Worm (Caenorhabditis elegans) whole organism, L1 larva: ENCODE results near the gene flap-1.
A peak's percentile ranks its signal among the peaks of the same experiment; 100 is the strongest.

ENCODE experiments used
- C16A3.4 ChIP-seq: fragments of 150-350 bp; optimal IDR thresholded peaks from 2 replicates; lab custom pipeline; 2014; ENCODE audit warnings: missing biosample characterization, missing genetic modification characterization
- C34B4.2 ChIP-seq: sonication (generic microtip); optimal IDR thresholded peaks from 2 replicates; lab custom pipeline; 2017; ENCODE audit warnings: mild to moderate bottlenecking, missing genetic modification characterization, missing compliant biosample characterization
- F16B12.6 ChIP-seq: fragments of 150-350 bp; optimal IDR thresholded peaks from 2 replicates; lab custom pipeline; 2014; ENCODE audit warnings: missing biosample characterization, missing genetic modification characterization
- Y116A8C.19 ChIP-seq: sonication (generic microtip); optimal IDR thresholded peaks from 2 replicates; lab custom pipeline; 2016; ENCODE audit warnings: missing compliant biosample characterization, missing genetic modification characterization, borderline replicate concordance
- aha-1 ChIP-seq: fragments of 150-350 bp; optimal IDR thresholded peaks from 2 replicates; lab custom pipeline; 2014; ENCODE audit warnings: missing biosample characterization, missing genetic modification characterization
- ama-1 ChIP-seq: fragments of 150-350 bp; optimal IDR thresholded peaks from 2 replicates; lab custom pipeline; 2014
- blmp-1 ChIP-seq: fragments of 150-350 bp; optimal IDR thresholded peaks from 2 replicates; lab custom pipeline; 2014; ENCODE audit warnings: missing biosample characterization, missing genetic modification characterization
- ceh-63 ChIP-seq: fragments of 200-800 bp; sonication (Bioruptor generic); optimal IDR thresholded peaks from 2 replicates; lab custom pipeline; 2018; ENCODE audit warnings: mild to moderate bottlenecking, missing genetic modification characterization, missing compliant biosample characterization
- ceh-8 ChIP-seq: fragments of 200-800 bp; sonication (Bioruptor generic); optimal IDR thresholded peaks from 2 replicates; lab custom pipeline; 2018; ENCODE audit warnings: mild to moderate bottlenecking, missing genetic modification characterization, moderate library complexity, missing compliant biosample characterization
- ceh-88 ChIP-seq: fragments of 200-800 bp; sonication (Bioruptor generic); IDR thresholded peaks from 2 replicates; pipeline ENCODE4 v1.3.6; 2022; ENCODE audit warnings: missing genetic modification characterization, missing compliant biosample characterization
- ceh-90 ChIP-seq: sonication (generic microtip); optimal IDR thresholded peaks from 2 replicates; lab custom pipeline; 2016; ENCODE audit warnings: missing genetic modification characterization, missing compliant biosample characterization
- efl-1 ChIP-seq, 4 experiments: fragments of 150-350 bp; optimal IDR thresholded peaks in 3 of 4; peaks in 1 of 4; 1 replicate in 1 of 4; 2 replicates in 3 of 4; lab custom pipeline; 2014; ENCODE audit warnings: missing biosample characterization in 2 of 4, missing genetic modification characterization in 2 of 4, missing genetic modification reagents in 2 of 4
- efl-3 ChIP-seq: fragments of 200-800 bp; sonication (Bioruptor generic); optimal IDR thresholded peaks from 2 replicates; lab custom pipeline; 2018; ENCODE audit warnings: mild to moderate bottlenecking, missing genetic modification characterization, missing compliant biosample characterization
- egl-27 ChIP-seq, 2 experiments: fragments of 150-350 bp in 1 of 2; sonication (generic microtip); optimal IDR thresholded peaks; 3 replicates each; lab custom pipeline; 2017 to 2018; ENCODE audit warnings: missing biosample characterization in 2 of 2, missing genetic modification characterization in 2 of 2, missing genetic modification reagents in 2 of 2
- fkh-10 ChIP-seq: sonication (generic microtip); optimal IDR thresholded peaks from 2 replicates; lab custom pipeline; 2017; ENCODE audit warnings: missing biosample characterization, missing genetic modification reagents, missing genetic modification characterization
- fkh-4 ChIP-seq: sonication (generic microtip); optimal IDR thresholded peaks from 2 replicates; lab custom pipeline; 2016; ENCODE audit warnings: missing compliant biosample characterization, missing genetic modification characterization, borderline replicate concordance
- fkh-8 ChIP-seq: sonication (generic microtip); optimal IDR thresholded peaks from 2 replicates; lab custom pipeline; 2016; ENCODE audit warnings: mild to moderate bottlenecking, missing genetic modification characterization, missing compliant biosample characterization
- fos-1 ChIP-seq: fragments of 150-350 bp; optimal IDR thresholded peaks from 2 replicates; lab custom pipeline; 2014; ENCODE audit warnings: missing biosample characterization, missing genetic modification characterization
- grh-1 ChIP-seq: fragments of 200-800 bp; sonication (Bioruptor generic); IDR thresholded peaks from 2 replicates; pipeline ENCODE4 v1.3.6; 2022; ENCODE audit warnings: missing genetic modification reagents, missing genetic modification characterization, missing compliant biosample characterization
- hlh-17 ChIP-seq: fragments of 200-800 bp; sonication (Bioruptor generic); optimal IDR thresholded peaks from 2 replicates; lab custom pipeline; 2018; ENCODE audit warnings: missing genetic modification characterization, mild to moderate bottlenecking, missing compliant biosample characterization, moderate library complexity, borderline replicate concordance
- hlh-4 ChIP-seq: sonication (generic microtip); optimal IDR thresholded peaks from 2 replicates; lab custom pipeline; 2016; ENCODE audit warnings: mild to moderate bottlenecking, missing genetic modification characterization, missing compliant biosample characterization
- irx-1 ChIP-seq: sonication (generic microtip); optimal IDR thresholded peaks from 2 replicates; lab custom pipeline; 2016; ENCODE audit warnings: missing genetic modification characterization, missing compliant biosample characterization
- lin-13 ChIP-seq: fragments of 150-350 bp; optimal IDR thresholded peaks from 2 replicates; lab custom pipeline; 2014; ENCODE audit warnings: missing biosample characterization, missing genetic modification reagents, missing genetic modification characterization
- lin-14 ChIP-seq: fragments of 200-800 bp; sonication (Bioruptor generic); optimal IDR thresholded peaks from 2 replicates; lab custom pipeline; 2018; ENCODE audit warnings: mild to moderate bottlenecking, missing genetic modification characterization, moderate library complexity, missing compliant biosample characterization
- lin-15B ChIP-seq: fragments of 150-350 bp; sonication (generic microtip); optimal IDR thresholded peaks from 3 replicates; lab custom pipeline; 2014; ENCODE audit warnings: missing biosample characterization, missing genetic modification characterization
- lir-3 ChIP-seq: sonication (generic microtip); optimal IDR thresholded peaks from 2 replicates; lab custom pipeline; 2016; ENCODE audit warnings: mild to moderate bottlenecking, missing genetic modification characterization, moderate library complexity, missing compliant biosample characterization; ENCODE audit not compliant: poor library complexity
- mab-9 ChIP-seq: fragments of 200-800 bp; sonication (Bioruptor generic); IDR thresholded peaks from 2 replicates; pipeline ENCODE4 v1.3.6; 2022; ENCODE audit warnings: missing genetic modification reagents, missing genetic modification characterization, missing compliant biosample characterization
- nhr-11 ChIP-seq: fragments of 150-350 bp; optimal IDR thresholded peaks from 2 replicates; lab custom pipeline; 2014; ENCODE audit warnings: missing biosample characterization, missing genetic modification characterization
- nhr-237 ChIP-seq: fragments of 150-350 bp; optimal IDR thresholded peaks from 2 replicates; lab custom pipeline; 2014; ENCODE audit warnings: missing biosample characterization, missing genetic modification characterization
- nhr-90 ChIP-seq: sonication (generic microtip); optimal IDR thresholded peaks from 2 replicates; lab custom pipeline; 2016; ENCODE audit warnings: mild to moderate bottlenecking, missing genetic modification characterization, missing compliant biosample characterization; ENCODE audit not compliant: poor library complexity
- pag-3 ChIP-seq: sonication (generic microtip); optimal IDR thresholded peaks from 2 replicates; lab custom pipeline; 2017; ENCODE audit warnings: missing genetic modification characterization, mild to moderate bottlenecking, missing compliant biosample characterization, antibody characterized with exemption, borderline replicate concordance; ENCODE audit not compliant: insufficient read depth
- pqm-1 ChIP-seq: sonication (generic microtip); optimal IDR thresholded peaks from 3 replicates; lab custom pipeline; 2017; ENCODE audit warnings: missing biosample characterization, missing genetic modification characterization
- snpc-4 ChIP-seq: fragments of 150-350 bp; optimal IDR thresholded peaks from 2 replicates; lab custom pipeline; 2014; ENCODE audit warnings: missing biosample characterization, missing genetic modification characterization
- snu-23 ChIP-seq: sonication (generic microtip); optimal IDR thresholded peaks from 2 replicates; lab custom pipeline; 2016; ENCODE audit warnings: missing genetic modification characterization, missing compliant biosample characterization
- sox-4 ChIP-seq: sonication (generic microtip); optimal IDR thresholded peaks from 2 replicates; lab custom pipeline; 2016; ENCODE audit warnings: missing genetic modification characterization, missing compliant biosample characterization
- swsn-7 ChIP-seq: sonication (generic microtip); optimal IDR thresholded peaks from 2 replicates; lab custom pipeline; 2016; ENCODE audit warnings: missing genetic modification characterization, missing compliant biosample characterization
- unc-86 ChIP-seq: sonication (generic microtip); optimal IDR thresholded peaks from 2 replicates; lab custom pipeline; 2016; ENCODE audit warnings: missing genetic modification characterization, missing compliant biosample characterization
- unc-98 ChIP-seq: fragments of 200-800 bp; sonication (Bioruptor generic); IDR thresholded peaks from 2 replicates; pipeline ENCODE4 v1.3.6; 2022; ENCODE audit warnings: missing genetic modification characterization, missing compliant biosample characterization
- xbp-1 ChIP-seq: sonication (generic microtip); optimal IDR thresholded peaks from 2 replicates; lab custom pipeline; 2016; ENCODE audit warnings: missing genetic modification characterization, missing compliant biosample characterization
- zip-4 ChIP-seq: fragments of 200-800 bp; sonication (Bioruptor generic); optimal IDR thresholded peaks from 2 replicates; lab custom pipeline; 2018; ENCODE audit warnings: mild to moderate bottlenecking, missing genetic modification characterization, moderate library complexity, missing compliant biosample characterization
- ztf-11 ChIP-seq, 2 experiments: sonication (generic microtip); optimal IDR thresholded peaks; 2 replicates each; lab custom pipeline; 2016 to 2017; ENCODE audit warnings: missing genetic modification characterization in 2 of 2, missing biosample characterization in 1 of 2, missing compliant biosample characterization in 1 of 2

The flap-1 gene

ce11 chrIII:6887574-6887973 is 41.1 kb downstream of the flap-1 start (continued):
- TF ChIP-seq ceh-88 (GFP tag; lab: Robert Waterston, UW), result no peak
- peak; percentile 37 for TF ChIP-seq fkh-10
- TF ChIP-seq sox-4 (tag; lab: Kevin White, UChicago), result no peak
- no peak for TF ChIP-seq C34B4.2
- TF ChIP-seq unc-86, result peak; percentile 29
- TF ChIP-seq grh-1, result peak; percentile 20; the same call in 1 of the 2 replicates
- peak; percentile 70 for TF ChIP-seq swsn-7 (tag; lab: Kevin White, UChicago)
- no peak for TF ChIP-seq hlh-4
- TF ChIP-seq zip-4 (GFP tag; lab: Kevin White, UChicago), result no peak
- peak; percentile 55 for TF ChIP-seq fos-1 (tag; lab: Kevin White, UChicago)
- TF ChIP-seq C16A3.4 (tag; lab: Kevin White, UChicago), result peak; percentile 70
- TF ChIP-seq ceh-90, result no peak
- no peak for TF ChIP-seq ztf-11 (tag; optimal IDR thresholded peaks at IDR 0.05; lab: Kevin White, UChicago)
- peak; percentile 62 for TF ChIP-seq lir-3
- TF ChIP-seq nhr-237 (tag; lab: Kevin White, UChicago), result peak; percentile 6
- peak; percentile 50 to 71 for TF ChIP-seq efl-1 (optimal IDR thresholded peaks at IDR 0.05; lab: Kevin White, UChicago)
- TF ChIP-seq efl-1 (GFP tag; optimal IDR thresholded peaks at IDR 0.05 in 1 of 2; lab: Kevin White, UChicago), result peak; percentile 60 to 96
- no peak for TF ChIP-seq pqm-1 (tag; lab: Kevin White, UChicago)
- peak in 1 of 2 experiments; percentile 5 for TF ChIP-seq egl-27 (tag; optimal IDR thresholded peaks at IDR 0.05; lab: Kevin White, UChicago)
- no peak for TF ChIP-seq aha-1
- TF ChIP-seq F16B12.6 (tag; lab: Kevin White, UChicago), result peak; percentile 59
- no peak for TF ChIP-seq fkh-4
- no peak for TF ChIP-seq hlh-17
- no peak for TF ChIP-seq ceh-63 (GFP tag; lab: Kevin White, UChicago)
- no peak for TF ChIP-seq mab-9 (GFP tag; lab: Robert Waterston, UW)
- TF ChIP-seq ama-1 (lab: Kevin White, UChicago), result no peak
- no peak for TF ChIP-seq nhr-11 (tag; lab: Kevin White, UChicago)
- TF ChIP-seq blmp-1 (tag; lab: Kevin White, UChicago), result no peak
- TF ChIP-seq xbp-1, result peak; percentile 56
- TF ChIP-seq lin-15B (tag; lab: Kevin White, UChicago), result peak; percentile 5
- peak; percentile 36; the same call in 1 of the 2 replicates for TF ChIP-seq unc-98 (GFP tag; lab: Robert Waterston, UW)
- no peak for TF ChIP-seq pag-3
- TF ChIP-seq lin-14, result peak; percentile 58
- TF ChIP-seq snu-23 (GFP tag; lab: Kevin White, UChicago), result peak; percentile 81

ce11 chrIII:6885889-6886288 is 42.7 kb downstream of the flap-1 start:
- TF ChIP-seq sox-4 (tag; lab: Kevin White, UChicago) (no peak), lin-14 (no peak), snpc-4 (no peak), Y116A8C.19 (tag; lab: Kevin White, UChicago) (no peak), efl-3 (no peak), nhr-90 (tag; lab: Kevin White, UChicago) (no peak), ztf-11 (tag; optimal IDR thresholded peaks at IDR 0.05; lab: Kevin White, UChicago) (no peak), mab-9 (GFP tag; lab: Robert Waterston, UW) (no peak), fkh-8 (tag; lab: Kevin White, UChicago) (no peak), irx-1 (tag; lab: Kevin White, UChicago) (no peak), xbp-1 (no peak), lin-13 (GFP tag; lab: Kevin White, UChicago) (no peak), grh-1 (no peak), hlh-4 (no peak), ceh-8 (GFP tag; lab: Kevin White, UChicago) (no peak)
